Worm (Caenorhabditis elegans): Measurements from ENCODE around the gene srv-9.
"Not testable (repeated sequence)": the region's sequence is repeated elsewhere in the genome, so short reads cannot be mapped to it uniquely, and the experiment has no call there.

srv-9 gene

DNA sequence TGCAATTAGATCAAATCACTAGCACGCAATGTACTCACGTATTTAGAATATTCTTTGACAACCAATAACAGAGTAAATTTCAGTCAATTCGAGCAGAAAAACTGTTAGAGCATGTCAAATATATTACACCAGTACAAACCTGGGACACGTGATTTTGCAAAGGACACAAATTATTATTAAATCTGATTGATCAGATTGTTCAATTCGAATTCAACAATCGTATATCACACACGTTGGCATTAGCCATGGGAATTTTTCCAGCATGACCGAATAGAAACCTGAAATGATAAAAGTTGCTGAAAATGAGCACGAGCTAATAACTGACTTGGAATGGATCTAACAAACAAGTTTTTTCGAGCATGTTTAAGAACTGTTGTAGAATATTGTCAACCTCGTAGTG lies at the start of gene srv-9:
Gene srv-9, minus strand, starts transcription at position 101 of the 400 bp plus-strand sequence.
- TF ChIP-seq unc-62 (GFP tag; optimal IDR thresholded peaks at IDR 0.05) = no peak

DNA sequence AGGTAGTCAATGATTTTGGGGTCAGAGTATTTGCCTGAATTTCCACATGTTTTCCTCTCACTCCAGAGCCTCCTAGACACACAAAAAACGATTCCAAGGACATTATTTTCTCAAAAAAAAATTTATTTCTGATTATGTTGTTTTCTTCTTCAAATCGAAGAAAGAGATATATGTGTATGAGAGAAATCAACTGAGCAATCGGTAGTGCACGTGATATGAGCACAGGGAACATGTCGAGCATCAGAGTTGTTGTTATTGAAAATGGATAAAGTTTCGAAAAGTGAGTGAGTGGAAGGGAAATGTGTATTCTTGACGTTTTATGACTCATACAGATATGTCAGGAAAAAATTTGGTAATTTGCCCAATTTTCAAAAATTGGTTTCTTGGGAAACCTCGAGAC lies 49.1 kb upstream of the srv-9 start:
- TF ChIP-seq unc-62 (GFP tag; optimal IDR thresholded peaks at IDR 0.05) = no peak

DNA sequence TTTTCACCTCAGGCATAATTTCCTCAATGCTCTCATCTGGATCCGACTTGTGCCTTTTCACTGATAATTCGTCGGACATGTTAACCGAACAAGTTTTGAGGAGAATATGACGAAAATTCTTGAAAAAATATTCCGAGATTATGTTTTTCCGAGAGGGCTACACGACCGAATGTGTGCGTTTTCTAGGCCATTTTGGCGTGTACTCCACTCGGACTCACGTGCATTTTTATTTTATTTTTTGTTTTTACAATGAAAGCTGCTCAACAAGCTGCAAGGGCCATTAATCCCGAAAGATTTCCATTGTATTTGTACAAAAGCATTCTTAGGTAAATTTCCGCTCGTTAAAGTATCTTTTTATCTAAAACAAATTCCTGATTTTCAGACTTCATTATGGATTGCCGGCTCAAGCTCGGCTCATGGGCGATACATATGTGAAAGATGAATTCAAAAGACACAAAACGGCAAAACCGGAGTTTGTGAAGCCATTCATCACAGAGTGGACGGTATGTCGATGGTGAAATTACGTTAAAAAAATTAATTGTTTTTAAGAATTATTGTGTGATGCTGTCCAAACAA lies 45.3 kb upstream of the srv-9 start, which contains the start of the genes F25H9.6 and F25H9.7:
Gene F25H9.6, minus strand, starts transcription at position 172 of the 576 bp plus-strand sequence.
Gene F25H9.7, plus strand, starts transcription at position 187 of the 576 bp plus-strand sequence.
- TF ChIP-seq unc-62 (GFP tag; optimal IDR thresholded peaks at IDR 0.05) = no peak

DNA sequence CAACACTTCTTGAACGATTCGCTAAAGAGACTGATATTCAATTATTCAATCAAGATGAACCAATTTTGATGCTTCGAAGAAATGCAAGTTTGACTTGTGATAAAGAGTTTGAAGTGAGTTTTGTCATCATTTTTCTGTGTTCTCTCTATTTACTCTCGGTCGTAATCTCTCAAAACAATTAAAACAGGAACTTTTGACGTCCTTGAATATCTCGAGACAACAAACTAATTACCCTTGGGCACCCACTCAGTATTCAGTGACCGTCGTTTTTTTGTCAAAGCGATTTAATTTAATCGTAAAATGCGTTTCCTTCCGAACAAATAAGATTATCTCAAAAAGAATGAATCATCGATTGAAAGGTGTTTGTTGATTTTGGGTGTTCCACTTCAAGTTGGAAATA lies 41.2 kb upstream of the srv-9 start:
- no peak for TF ChIP-seq unc-62 (GFP tag; optimal IDR thresholded peaks at IDR 0.05)

DNA sequence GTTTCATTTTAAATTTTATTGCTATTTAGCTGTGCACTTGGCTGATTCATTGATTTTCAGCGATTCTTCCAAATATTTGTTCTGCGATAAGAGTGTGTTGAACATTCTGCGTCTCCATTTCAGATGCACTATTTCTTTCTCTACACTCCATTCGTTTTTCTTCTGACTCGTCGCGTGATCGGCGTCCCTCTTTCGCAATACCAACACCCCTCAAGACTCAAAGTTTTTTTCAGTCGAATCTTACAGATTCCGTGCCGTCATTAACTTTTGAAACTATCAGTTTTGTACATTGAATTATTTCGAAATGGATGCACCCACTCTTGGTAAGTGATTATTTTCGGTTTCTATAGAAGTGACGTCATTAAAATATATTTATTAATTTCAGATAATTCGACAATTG lies 40.0 kb upstream of the srv-9 start, which contains the start of gene frm-10:
Gene frm-10, plus strand, starts transcription at position 234 of the 400 bp plus-strand sequence.
- TF ChIP-seq unc-62 (GFP tag; optimal IDR thresholded peaks at IDR 0.05) = no peak

DNA sequence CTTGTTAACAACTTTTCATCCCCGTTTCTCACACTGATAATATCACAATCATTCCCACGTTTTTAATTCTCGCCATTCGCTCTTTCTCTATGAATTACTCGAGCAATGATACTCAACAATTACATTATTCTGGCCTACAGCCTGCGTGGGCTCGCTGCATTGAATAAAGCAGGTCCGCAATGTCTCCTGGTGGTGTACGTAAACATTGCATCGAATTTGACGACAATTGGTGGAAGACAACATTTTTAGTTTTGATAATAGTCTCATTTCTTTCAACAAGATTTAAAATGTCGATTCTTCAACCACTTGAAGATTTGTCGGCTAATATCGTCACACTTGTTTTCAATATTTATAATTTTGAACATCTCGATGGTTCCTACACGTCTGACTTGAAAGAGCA lies 36.4 kb upstream of the srv-9 start, which contains the start of gene bath-39:
Gene bath-39, plus strand, starts transcription at position 137 of the 400 bp plus-strand sequence.
- no peak for TF ChIP-seq unc-62 (GFP tag; optimal IDR thresholded peaks at IDR 0.05)

DNA sequence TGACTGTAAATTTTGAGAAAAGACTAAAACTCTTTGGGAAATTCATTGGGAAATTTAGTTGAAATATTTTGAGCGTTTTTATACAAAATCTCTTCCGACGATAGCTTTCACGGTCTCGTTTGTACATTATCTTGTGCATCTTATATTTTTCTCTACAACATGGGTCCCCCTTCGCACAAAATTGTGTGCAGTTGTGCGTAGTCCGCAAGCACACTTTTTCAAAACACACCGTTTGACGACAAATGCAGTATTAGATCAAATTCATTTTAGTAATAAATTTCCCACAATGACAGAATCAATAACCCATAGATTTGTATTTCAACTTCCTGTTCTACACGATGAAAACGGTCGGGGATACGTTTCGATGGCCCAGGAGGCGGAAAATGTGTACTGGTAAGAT lies 34.9 kb upstream of the srv-9 start, which contains the start of gene F25H9.2:
Gene F25H9.2, plus strand, starts transcription at position 226 of the 400 bp plus-strand sequence.
- no peak for TF ChIP-seq unc-62 (GFP tag; optimal IDR thresholded peaks at IDR 0.05)

DNA sequence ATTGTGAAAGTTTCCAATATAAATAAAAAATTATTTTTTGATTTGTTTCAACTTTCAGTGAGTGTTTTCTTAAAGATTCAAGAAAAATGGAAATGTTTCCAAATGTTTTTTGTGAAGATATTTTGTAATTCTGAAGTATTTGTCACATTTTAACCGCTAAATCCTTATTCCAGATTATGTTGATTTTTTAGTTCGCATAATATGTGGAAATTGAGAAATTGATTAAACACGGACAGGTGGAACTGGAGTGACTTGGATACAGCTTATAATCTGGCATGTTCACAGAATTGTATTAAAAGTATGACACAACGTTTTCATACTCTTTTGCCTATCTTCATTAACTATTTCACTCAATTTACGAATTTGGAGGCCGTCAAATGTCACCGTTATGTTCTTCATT lies 32.5 kb upstream of the srv-9 start, which contains the start of gene lurp-3:
Gene lurp-3, plus strand, starts transcription at position 301 of the 400 bp plus-strand sequence.
- TF ChIP-seq unc-62 (GFP tag; optimal IDR thresholded peaks at IDR 0.05) = no peak

DNA sequence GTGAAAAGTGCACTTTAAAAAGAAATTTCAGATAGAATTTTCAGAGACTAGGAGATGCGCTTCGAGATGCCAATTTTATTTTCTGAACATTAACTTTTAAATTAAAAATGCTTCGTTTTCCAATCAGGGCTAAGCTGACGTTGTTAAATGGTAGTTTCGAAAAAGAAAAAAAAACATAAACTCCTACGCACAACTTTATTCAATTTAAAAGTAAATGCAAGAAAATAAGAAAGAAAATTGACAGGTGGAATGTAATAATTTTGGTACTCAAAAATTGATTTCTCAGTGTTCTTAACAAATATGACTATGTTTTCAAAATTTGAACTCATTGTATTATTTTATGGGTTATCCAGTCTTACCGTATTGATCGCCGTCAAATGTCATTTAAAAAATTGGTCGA lies 30.4 kb upstream of the srv-9 start, which contains the start of gene lurp-2:
Gene lurp-2, plus strand, starts transcription at position 301 of the 400 bp plus-strand sequence.
- no peak for TF ChIP-seq unc-62 (GFP tag; optimal IDR thresholded peaks at IDR 0.05)

DNA sequence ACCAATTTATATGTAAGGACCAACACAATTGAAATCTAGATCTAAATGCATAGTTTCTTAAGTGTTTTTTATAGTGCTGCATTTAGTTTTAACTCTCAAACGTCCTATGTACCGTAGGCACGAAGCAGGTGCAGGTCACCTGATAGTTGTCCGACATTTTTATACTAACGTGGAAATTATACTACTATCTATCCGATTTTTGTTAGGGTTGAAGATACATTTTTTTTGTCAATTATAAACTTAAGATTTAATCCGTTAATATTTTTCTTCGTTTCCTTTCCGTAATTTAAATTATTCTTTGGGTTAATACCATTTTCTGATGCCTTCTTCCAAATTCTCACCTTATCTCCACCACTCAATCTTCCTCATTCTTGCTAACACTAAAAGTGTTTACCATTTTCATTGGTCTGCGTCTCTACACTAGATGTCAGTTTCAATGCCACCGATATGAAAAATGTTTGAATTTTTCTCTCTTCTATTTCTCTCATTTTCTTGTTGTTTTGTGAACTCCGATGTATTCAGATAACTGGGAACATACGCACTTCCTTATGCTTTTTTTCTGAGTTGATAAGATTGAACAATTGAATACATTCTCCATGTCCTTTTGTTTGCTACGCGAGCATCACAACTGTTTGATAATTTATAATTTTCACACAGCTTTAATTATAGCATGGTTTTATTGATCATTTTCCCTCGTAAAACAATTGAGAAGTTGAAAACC lies 22.4 kb upstream of the srv-9 start, which contains the start of gene Y2H9A.4:
Gene Y2H9A.4, plus strand, starts transcription at position 671 of the 721 bp plus-strand sequence.
- TF ChIP-seq unc-62 (GFP tag; optimal IDR thresholded peaks at IDR 0.05) = no peak

DNA sequence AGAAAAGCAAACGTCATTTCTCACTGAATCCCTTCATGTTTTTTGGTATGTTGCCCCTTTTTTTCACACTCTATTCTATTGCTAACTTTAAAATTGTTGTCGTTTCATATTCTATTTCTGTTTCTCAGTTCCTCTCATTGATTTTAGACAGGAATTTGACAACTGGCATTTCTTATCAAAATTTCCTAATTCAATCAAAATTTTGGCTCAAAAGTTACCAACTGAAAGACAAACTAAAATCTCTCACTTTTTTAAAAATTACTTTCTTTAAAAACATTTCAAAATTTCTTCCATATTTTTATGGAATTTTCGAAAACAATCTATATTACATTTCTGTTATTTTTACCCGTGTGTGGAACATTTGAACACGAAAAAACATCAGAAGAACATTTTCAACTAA lies 20.6 kb upstream of the srv-9 start, which contains the start of gene Y2H9A.6:
Gene Y2H9A.6, plus strand, starts transcription at position 301 of the 400 bp plus-strand sequence.
- TF ChIP-seq unc-62 (GFP tag; optimal IDR thresholded peaks at IDR 0.05) = not testable (repeated sequence)

DNA sequence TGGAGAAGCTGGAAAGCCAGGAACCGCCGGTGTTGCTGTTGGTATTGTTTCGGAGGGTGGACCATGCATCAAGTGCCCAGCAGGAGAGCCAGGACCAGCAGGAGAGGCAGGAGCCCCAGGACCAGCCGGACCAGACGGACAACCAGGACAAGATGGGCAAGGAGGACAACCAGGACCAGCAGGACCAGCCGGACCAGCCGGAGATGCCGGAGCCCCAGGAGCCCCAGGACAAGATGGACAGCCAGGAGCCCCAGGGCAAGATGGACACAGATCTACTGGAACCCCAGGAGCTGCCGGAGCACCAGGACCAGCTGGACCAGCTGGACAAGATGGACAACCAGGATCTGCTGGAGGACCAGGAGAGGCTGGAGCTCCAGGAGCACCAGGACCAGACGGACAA lies 19.9 kb upstream of the srv-9 start:
- TF ChIP-seq unc-62 (GFP tag; optimal IDR thresholded peaks at IDR 0.05) = no peak

DNA sequence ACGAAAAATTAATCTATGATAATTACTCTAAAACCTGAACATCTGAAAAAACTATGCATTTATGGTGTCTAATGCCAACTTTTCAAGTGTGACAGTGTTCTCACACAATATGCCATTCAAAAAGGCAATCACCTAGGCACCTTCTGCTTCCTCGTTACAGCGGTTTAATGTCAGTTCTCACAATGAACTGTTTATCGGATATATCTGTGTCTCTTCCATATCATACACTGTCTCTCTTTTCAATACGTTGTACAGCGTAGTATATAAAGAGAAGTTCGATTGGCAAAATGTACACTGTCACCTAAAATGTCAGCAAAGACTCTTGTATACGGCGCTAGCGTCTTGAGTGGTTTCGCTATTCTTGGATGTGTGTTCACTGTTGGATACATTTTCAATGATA lies 18.7 kb upstream of the srv-9 start, which contains the start of gene col-162:
Gene col-162, plus strand, starts transcription at position 301 of the 400 bp plus-strand sequence.
- no peak for TF ChIP-seq unc-62 (GFP tag; optimal IDR thresholded peaks at IDR 0.05)

DNA sequence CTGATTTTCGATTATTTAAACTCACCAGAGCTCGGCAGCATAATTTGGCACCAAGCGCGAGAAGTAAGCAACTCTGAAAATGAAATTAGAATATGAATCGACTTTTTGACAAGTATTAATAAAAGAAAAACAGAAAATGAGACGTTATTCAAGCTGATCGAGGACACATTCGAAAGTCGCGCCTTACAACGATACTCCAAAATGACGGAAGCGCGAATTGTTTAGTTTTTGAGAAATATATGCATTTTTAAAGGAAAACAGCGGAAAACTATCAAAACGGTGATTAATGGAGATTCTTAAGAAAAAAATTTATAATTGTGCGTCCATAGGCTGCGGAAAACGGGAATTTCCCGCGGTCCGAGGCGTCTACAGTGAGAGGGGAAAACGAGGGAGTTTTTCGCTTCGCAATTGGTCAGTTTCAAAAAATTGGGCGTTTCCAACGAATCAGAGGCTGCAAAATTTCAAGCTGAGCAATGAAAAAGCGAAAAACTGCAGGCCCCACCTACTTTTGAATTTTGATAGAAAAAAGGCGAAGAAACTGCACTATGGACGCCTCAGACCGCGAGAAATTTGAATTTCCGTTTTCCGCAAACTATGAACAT lies 14.6 kb upstream of the srv-9 start, which contains the start of gene mes-4:
Gene mes-4, minus strand, starts transcription at position 73 of the 602 bp plus-strand sequence.
- TF ChIP-seq unc-62 (GFP tag; optimal IDR thresholded peaks at IDR 0.05) = no peak

DNA sequence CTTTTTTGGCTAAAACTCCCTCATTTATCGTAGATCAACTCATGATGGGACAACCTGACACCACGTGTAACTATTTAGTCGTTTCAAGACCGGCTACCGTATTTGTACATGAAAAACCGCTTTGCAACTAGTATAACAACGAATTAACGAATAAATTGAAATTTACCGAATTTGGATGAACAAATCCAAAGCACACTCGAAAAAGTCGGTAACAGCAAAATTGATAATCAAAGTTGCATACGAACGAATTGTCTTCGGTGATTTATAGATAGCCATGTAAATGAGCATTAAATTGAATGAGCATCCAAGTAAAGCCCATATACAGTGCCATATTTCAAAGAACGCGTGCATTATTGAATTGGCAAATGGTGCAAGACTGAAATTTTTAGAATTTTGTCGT lies 9.4 kb upstream of the srv-9 start, which contains the start of gene srd-17:
Gene srd-17, minus strand, starts transcription at position 351 of the 400 bp plus-strand sequence.
- no peak for TF ChIP-seq unc-62 (GFP tag; optimal IDR thresholded peaks at IDR 0.05)

DNA sequence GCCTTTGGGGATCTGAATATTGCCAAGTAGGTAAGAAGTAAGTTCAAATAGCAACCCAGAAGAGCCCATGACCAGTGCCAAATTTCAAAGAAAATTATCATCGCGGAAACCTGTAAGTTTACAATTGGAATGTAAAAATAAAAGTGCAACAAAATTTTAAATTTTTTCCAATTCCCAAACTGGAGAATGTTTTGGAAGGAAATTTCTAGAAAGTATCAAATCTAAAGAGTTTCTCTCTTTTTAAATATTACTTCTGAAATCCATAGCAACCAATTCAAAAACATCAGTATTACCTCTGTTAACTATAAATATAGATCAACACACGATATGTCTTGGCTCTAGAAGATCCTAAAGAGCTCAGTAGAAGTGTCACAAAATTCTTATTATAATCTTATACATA lies 5.7 kb upstream of the srv-9 start, which contains the start of gene srd-19:
Gene srd-19, minus strand, starts transcription at position 101 of the 400 bp plus-strand sequence.
- TF ChIP-seq unc-62 (GFP tag; optimal IDR thresholded peaks at IDR 0.05) = no peak

All from whole organism, dauer.